Worm (Caenorhabditis elegans) whole organism, young adult: ENCODE results near the gene C07A9.13.

Experiments used
- Y53G8AR.9 ChIP-seq: fragments of 200-800 bp; sonication (Bioruptor generic); conservative IDR thresholded peaks from 2 replicates; pipeline ENCODE4 v1.3.6; 2022; ENCODE audit warnings: missing genetic modification reagents, missing genetic modification characterization, missing compliant biosample characterization
- egl-44 ChIP-seq: fragments of 200-800 bp; sonication (Bioruptor generic); IDR thresholded peaks from 2 replicates; pipeline ENCODE4 v1.3.6; 2022; ENCODE audit warnings: missing genetic modification reagents, missing genetic modification characterization, missing compliant biosample characterization
- hsf-1 ChIP-seq: fragments of 200-800 bp; sonication (Bioruptor generic); IDR thresholded peaks from 2 replicates; pipeline ENCODE4 v1.3.6; 2022; ENCODE audit warnings: missing genetic modification reagents, missing genetic modification characterization, missing compliant biosample characterization
- lin-26 ChIP-seq: fragments of 200-800 bp; sonication (Bioruptor generic); IDR thresholded peaks from 2 replicates; pipeline ENCODE4 v1.3.6; 2022; ENCODE audit warnings: missing genetic modification reagents, missing genetic modification characterization, missing compliant biosample characterization
- madf-6 ChIP-seq: fragments of 200-800 bp; sonication (Bioruptor generic); IDR thresholded peaks from 2 replicates; pipeline ENCODE4 v1.3.6; 2022; ENCODE audit warnings: missing genetic modification reagents, missing genetic modification characterization, missing compliant biosample characterization
- madf-8 ChIP-seq: fragments of 200-800 bp; sonication (Bioruptor generic); conservative IDR thresholded peaks from 2 replicates; pipeline ENCODE4 v1.3.6; 2022; ENCODE audit warnings: missing genetic modification reagents, missing genetic modification characterization, missing compliant biosample characterization
- nfya-1 ChIP-seq: sonication (generic microtip); optimal IDR thresholded peaks from 2 replicates; lab custom pipeline; 2017; ENCODE audit warnings: antibody characterized with exemption, missing compliant biosample characterization, missing genetic modification characterization, borderline replicate concordance; ENCODE audit not compliant: insufficient read depth
- nhr-80 ChIP-seq: sonication (generic microtip); optimal IDR thresholded peaks from 2 replicates; lab custom pipeline; 2016; ENCODE audit warnings: missing genetic modification characterization, missing compliant biosample characterization
- rcor-1 ChIP-seq: fragments of 200-800 bp; sonication (Bioruptor generic); IDR thresholded peaks from 2 replicates; pipeline ENCODE4 v1.3.6; 2022; ENCODE audit warnings: missing genetic modification reagents, missing genetic modification characterization, missing compliant biosample characterization
- sea-2 ChIP-seq: fragments of 200-800 bp; sonication (Bioruptor generic); IDR thresholded peaks from 2 replicates; pipeline ENCODE4 v1.3.6; 2022; ENCODE audit warnings: missing genetic modification characterization, missing compliant biosample characterization
- snpc-1.3 ChIP-seq: sonication (generic microtip); optimal IDR thresholded peaks from 2 replicates; lab custom pipeline; 2017; ENCODE audit warnings: missing genetic modification characterization, mild to moderate bottlenecking, missing compliant biosample characterization, antibody characterized with exemption, moderate library complexity, missing genotype, missing genetic modification reagents; ENCODE audit not compliant: insufficient read depth
- zfh-2 ChIP-seq: fragments of 200-800 bp; sonication (Bioruptor generic); conservative IDR thresholded peaks from 2 replicates; pipeline ENCODE4 v1.3.6; 2022; ENCODE audit warnings: missing genetic modification reagents, missing genetic modification characterization, missing compliant biosample characterization
- ztf-6 ChIP-seq: fragments of 200-800 bp; sonication (Bioruptor generic); IDR thresholded peaks from 2 replicates; pipeline ENCODE4 v1.3.6; 2022; ENCODE audit warnings: missing genetic modification reagents, missing genetic modification characterization, missing compliant biosample characterization

- TF ChIP-seq sea-2 (GFP tag; lab: Robert Waterston, UW) (no peak), lin-26 (GFP tag; lab: Robert Waterston, UW) (no peak), hsf-1 (GFP tag; lab: Robert Waterston, UW) (no peak), rcor-1 (GFP tag; lab: Robert Waterston, UW) (no peak), nfya-1 (tag; lab: Kevin White, UChicago) (no peak), ztf-6 (GFP tag; lab: Robert Waterston, UW) (no peak), snpc-1.3 (tag; lab: Kevin White, UChicago) (no peak), nhr-80 (tag; lab: Kevin White, UChicago) (no peak), madf-8 (GFP tag; lab: Robert Waterston, UW) (no peak), madf-6 (GFP tag; lab: Robert Waterston, UW) (no peak), Y53G8AR.9 (GFP tag; lab: Robert Waterston, UW) (no peak), zfh-2 (GFP tag; lab: Robert Waterston, UW) (no peak), egl-44 (GFP tag; lab: Robert Waterston, UW) (no peak)
These were observed 15.3 kb upstream of the C07A9.13 start, which contains the start of gene bud-31 for ce11 chrIII:9696417-9696816.
